Worm (Caenorhabditis elegans) whole organism, midembryonic: ENCODE measurements around the gene F37B4.15.

Experiments
- T22C8.4 ChIP-seq: fragments of 200-800 bp; sonication (Bioruptor generic); IDR thresholded peaks from 2 replicates; pipeline ENCODE4 v1.3.6; 2022; ENCODE audit warnings: missing genetic modification characterization, missing compliant biosample characterization
- cog-1 ChIP-seq: sonication (generic microtip); optimal IDR thresholded peaks from 2 replicates; lab custom pipeline; 2016; ENCODE audit warnings: missing genetic modification characterization, missing compliant biosample characterization
- flt-1 ChIP-seq: fragments of 200-800 bp; sonication (Bioruptor generic); IDR thresholded peaks from 2 replicates; pipeline ENCODE4 v1.3.6; 2022; ENCODE audit warnings: missing genetic modification characterization, missing compliant biosample characterization
- klf-2 ChIP-seq: fragments of 200-800 bp; sonication (Bioruptor generic); conservative IDR thresholded peaks from 2 replicates; pipeline ENCODE4 v1.3.6; 2022; ENCODE audit warnings: missing genetic modification reagents, missing genetic modification characterization, missing compliant biosample characterization
- med-1 ChIP-seq: sonication (generic microtip); optimal IDR thresholded peaks from 2 replicates; lab custom pipeline; 2017; ENCODE audit warnings: missing genetic modification characterization, mild to moderate bottlenecking, missing compliant biosample characterization, antibody characterized with exemption, missing genetic modification reagents; ENCODE audit not compliant: insufficient read depth
- ref-1 ChIP-seq: fragments of 200-800 bp; sonication (Bioruptor generic); conservative IDR thresholded peaks from 2 replicates; pipeline ENCODE4 v1.3.6; 2022; ENCODE audit warnings: missing genetic modification reagents, missing genetic modification characterization, missing compliant biosample characterization
- tab-1 ChIP-seq: fragments of 200-800 bp; sonication (Bioruptor generic); IDR thresholded peaks from 2 replicates; pipeline ENCODE4 v1.3.6; 2022; ENCODE audit warnings: missing genetic modification characterization, missing compliant biosample characterization
- ztf-23 ChIP-seq: fragments of 200-800 bp; sonication (Bioruptor generic); IDR thresholded peaks from 2 replicates; pipeline ENCODE4 v1.3.6; 2022; ENCODE audit warnings: missing genetic modification reagents, missing genetic modification characterization, missing compliant biosample characterization
- ztf-29 ChIP-seq: fragments of 200-800 bp; sonication (Bioruptor generic); IDR thresholded peaks from 2 replicates; pipeline ENCODE4 v1.3.6; 2022; ENCODE audit warnings: missing genetic modification reagents, missing genetic modification characterization, missing compliant biosample characterization

Gene F37B4.15

ce11 chrV:2880356-2880755 lies 11.7 kb upstream of the F37B4.15 start:
- no peak for TF ChIP-seq T22C8.4 (GFP tag; lab: Robert Waterston, UW)
- TF ChIP-seq ref-1 (GFP tag; lab: Robert Waterston, UW), result no peak
- TF ChIP-seq ztf-23 (GFP tag; lab: Robert Waterston, UW), result no peak
- no peak for TF ChIP-seq ztf-29

ce11 chrV:2881016-2881415 lies 11.0 kb upstream of the F37B4.15 start, which contains the start of gene ifc-1:
Gene ifc-1, plus strand, starts transcription at chrV:2881393.
- TF ChIP-seq flt-1 (GFP tag; lab: Robert Waterston, UW), result no peak
- TF ChIP-seq ztf-23 (GFP tag; lab: Robert Waterston, UW), result no peak
- no peak for TF ChIP-seq T22C8.4 (GFP tag; lab: Robert Waterston, UW)

ce11 chrV:2881565-2881964 lies 10.5 kb upstream of the F37B4.15 start:
- TF ChIP-seq ztf-23 (GFP tag; lab: Robert Waterston, UW), result no peak
- no peak for TF ChIP-seq tab-1
- TF ChIP-seq flt-1 (GFP tag; lab: Robert Waterston, UW), result no peak
- TF ChIP-seq klf-2 (GFP tag; lab: Robert Waterston, UW), result no peak
- no peak for TF ChIP-seq cog-1 (tag; lab: Kevin White, UChicago)
- TF ChIP-seq med-1 (GFP tag; lab: Kevin White, UChicago), result no peak
- TF ChIP-seq ztf-29, result no peak
- TF ChIP-seq T22C8.4 (GFP tag; lab: Robert Waterston, UW), result no peak
- TF ChIP-seq ref-1 (GFP tag; lab: Robert Waterston, UW), result no peak

DNA sequence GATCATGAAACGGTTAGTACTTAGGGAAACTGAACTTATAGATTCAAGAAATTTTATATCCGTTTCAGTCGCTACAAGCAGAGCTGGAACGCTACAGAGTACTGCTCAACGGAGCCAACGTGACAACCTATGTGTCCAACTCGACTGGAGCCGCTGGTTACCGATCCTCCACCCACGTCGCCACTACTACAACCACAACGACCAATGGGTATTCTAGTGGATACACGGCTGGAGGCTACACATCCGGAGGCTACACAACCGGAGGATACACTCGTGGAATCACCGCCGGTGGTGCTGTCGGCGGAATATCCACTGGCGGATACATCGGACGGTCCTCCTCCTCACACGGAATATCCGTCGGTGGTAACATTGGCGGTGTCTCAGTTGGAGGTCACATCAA lies 8.9 kb upstream of the F37B4.15 start:
- TF ChIP-seq flt-1 (GFP tag; lab: Robert Waterston, UW), result no peak
- no peak for TF ChIP-seq T22C8.4 (GFP tag; lab: Robert Waterston, UW)
- TF ChIP-seq ref-1 (GFP tag; lab: Robert Waterston, UW), result no peak
- TF ChIP-seq tab-1, result no peak
- TF ChIP-seq ztf-23 (GFP tag; lab: Robert Waterston, UW), result no peak
- no peak for TF ChIP-seq ztf-29
- no peak for TF ChIP-seq klf-2 (GFP tag; lab: Robert Waterston, UW)
- no peak for TF ChIP-seq med-1 (GFP tag; lab: Kevin White, UChicago)
- no peak for TF ChIP-seq cog-1 (tag; lab: Kevin White, UChicago)

ce11 chrV:2884411-2884810 lies 7.6 kb upstream of the F37B4.15 start, which contains the start of gene sre-24:
Gene sre-24, plus strand, starts transcription at chrV:2884711.
- TF ChIP-seq ztf-23 (GFP tag; lab: Robert Waterston, UW) (no peak), T22C8.4 (GFP tag; lab: Robert Waterston, UW) (no peak), ztf-29 (no peak), tab-1 (no peak), cog-1 (tag; lab: Kevin White, UChicago) (no peak), klf-2 (GFP tag; lab: Robert Waterston, UW) (no peak), flt-1 (GFP tag; lab: Robert Waterston, UW) (no peak), ref-1 (GFP tag; lab: Robert Waterston, UW) (no peak), med-1 (GFP tag; lab: Kevin White, UChicago) (no peak)

DNA sequence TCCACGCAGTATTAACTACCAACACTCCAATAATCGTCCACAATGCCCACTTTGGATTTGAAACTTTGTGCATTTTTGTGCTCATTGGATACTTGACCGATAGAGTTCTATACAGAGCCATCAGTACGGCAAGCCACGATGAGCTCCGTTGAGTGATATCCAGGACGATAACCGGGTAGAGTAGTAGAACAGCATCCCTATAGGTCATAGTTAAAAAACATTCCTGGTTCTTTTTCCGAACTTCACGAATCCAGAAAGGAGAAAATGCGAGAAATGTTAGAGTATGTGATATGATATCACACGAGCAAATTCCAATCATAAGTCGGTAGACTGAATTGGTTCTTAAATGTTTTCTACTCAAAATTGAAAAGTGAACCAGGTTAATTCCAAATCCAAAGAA lies 3.8 kb upstream of the F37B4.15 start:
- no peak for TF ChIP-seq ztf-29
- TF ChIP-seq ztf-23 (GFP tag; lab: Robert Waterston, UW), result no peak
- no peak for TF ChIP-seq med-1 (GFP tag; lab: Kevin White, UChicago)
- TF ChIP-seq klf-2 (GFP tag; lab: Robert Waterston, UW), result no peak
- TF ChIP-seq flt-1 (GFP tag; lab: Robert Waterston, UW), result no peak
- no peak for TF ChIP-seq cog-1 (tag; lab: Kevin White, UChicago)

DNA sequence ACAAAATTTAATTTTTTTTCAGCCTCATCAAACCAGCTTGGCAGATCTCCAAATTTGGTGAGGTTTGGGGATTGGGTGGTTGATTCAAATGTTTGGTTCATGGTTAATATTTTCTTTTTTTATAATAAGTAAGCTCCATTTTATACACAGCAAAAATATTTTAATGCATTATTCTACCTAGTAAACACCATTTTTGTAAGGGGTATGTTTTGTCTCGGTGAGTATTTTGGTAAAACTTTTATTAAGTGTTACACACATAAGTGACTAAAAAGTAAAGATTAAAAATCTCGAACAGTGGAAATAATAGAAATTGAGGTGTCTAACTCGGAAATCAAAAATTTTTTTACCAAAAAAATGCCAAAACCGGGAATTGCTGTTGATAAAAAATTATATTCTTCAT lies 3.3 kb upstream of the F37B4.15 start, which contains the start of gene srw-4:
Gene srw-4 (minus strand): TSS at position 101 of the 400 bp plus-strand sequence.
- no peak for TF ChIP-seq klf-2 (GFP tag; lab: Robert Waterston, UW)
- no peak for TF ChIP-seq cog-1 (tag; lab: Kevin White, UChicago)
- TF ChIP-seq T22C8.4 (GFP tag; lab: Robert Waterston, UW), result no peak
- no peak for TF ChIP-seq tab-1
- TF ChIP-seq ztf-29, result no peak
- TF ChIP-seq med-1 (GFP tag; lab: Kevin White, UChicago), result no peak

DNA sequence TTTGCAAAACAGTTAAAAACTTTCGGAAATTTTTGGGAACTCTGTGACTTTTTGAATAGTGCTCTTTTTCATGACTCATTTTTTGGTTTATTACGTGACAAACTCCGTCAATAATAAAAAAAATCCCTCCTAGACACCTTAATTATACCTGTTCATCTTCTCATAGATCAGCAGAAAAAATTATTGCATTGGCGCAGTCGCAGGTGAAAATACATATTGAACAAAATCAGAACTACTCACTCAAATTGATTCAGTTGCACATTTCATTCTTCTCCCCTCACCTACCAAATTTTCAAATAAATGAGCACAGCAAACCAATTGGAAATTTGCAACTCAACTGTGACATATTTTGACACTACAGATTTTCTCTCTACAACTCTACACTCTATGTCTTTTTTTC lies 949 bp downstream of the F37B4.15 start, which contains the start of gene srh-127:
Gene srh-127 (plus strand): TSS at position 301 of the 400 bp plus-strand sequence.
- TF ChIP-seq klf-2 (GFP tag; lab: Robert Waterston, UW), result no peak
- TF ChIP-seq T22C8.4 (GFP tag; lab: Robert Waterston, UW), result no peak
- TF ChIP-seq ztf-29, result no peak
- no peak for TF ChIP-seq ztf-23 (GFP tag; lab: Robert Waterston, UW)
- TF ChIP-seq tab-1, result no peak
- TF ChIP-seq med-1 (GFP tag; lab: Kevin White, UChicago), result no peak
- TF ChIP-seq flt-1 (GFP tag; lab: Robert Waterston, UW), result no peak
- no peak for TF ChIP-seq ref-1 (GFP tag; lab: Robert Waterston, UW)

DNA sequence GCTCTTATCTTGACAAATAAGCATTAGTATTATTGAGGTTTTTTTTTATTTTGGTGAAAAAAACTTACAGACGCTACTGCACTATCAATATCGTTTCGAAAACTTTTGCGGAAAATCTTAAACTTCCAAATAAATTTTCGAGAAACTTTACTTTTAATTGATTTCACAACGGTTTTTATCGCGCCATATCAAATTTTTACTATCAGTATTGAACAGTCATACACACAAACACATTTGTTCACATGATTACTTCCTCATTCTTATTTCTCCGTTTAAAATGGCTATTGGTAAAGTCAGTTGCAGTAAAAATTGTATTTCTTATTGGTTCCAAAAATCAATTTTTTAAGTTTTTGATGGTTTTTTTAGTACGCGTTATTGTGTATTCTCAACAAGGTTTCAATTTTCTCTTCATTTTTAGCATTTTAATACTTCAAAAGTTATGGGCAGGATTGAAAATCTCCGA lies 4.2 kb downstream of the F37B4.15 start, which contains the start of gene pals-32:
Gene pals-32 (plus strand): TSS at position 413 of the 463 bp plus-strand sequence.
- TF ChIP-seq T22C8.4 (GFP tag; lab: Robert Waterston, UW) (no peak), ref-1 (GFP tag; lab: Robert Waterston, UW) (no peak), klf-2 (GFP tag; lab: Robert Waterston, UW) (no peak), ztf-29 (no peak), flt-1 (GFP tag; lab: Robert Waterston, UW) (no peak), med-1 (GFP tag; lab: Kevin White, UChicago) (no peak), tab-1 (no peak), cog-1 (tag; lab: Kevin White, UChicago) (no peak), ztf-23 (GFP tag; lab: Robert Waterston, UW) (no peak)

DNA sequence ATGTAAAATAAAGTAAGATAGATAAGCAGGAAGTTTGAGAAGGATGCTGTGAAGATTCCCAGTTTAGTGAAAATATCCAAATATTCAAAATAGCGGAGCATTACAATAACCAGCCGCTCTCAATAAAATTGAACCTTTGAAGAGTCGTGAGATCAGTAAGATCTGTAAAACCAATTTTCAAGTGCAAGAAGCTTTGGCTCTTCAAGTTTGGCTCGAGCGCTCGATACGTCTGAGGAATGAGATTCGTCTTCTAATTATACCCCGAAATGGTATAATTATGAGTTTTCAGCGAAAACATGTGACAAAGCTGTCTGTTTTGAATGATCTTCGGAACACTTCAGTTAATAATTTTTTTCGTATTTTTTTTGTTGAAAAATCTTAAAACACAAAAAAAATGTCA lies 7.8 kb downstream of the F37B4.15 start, which contains the start of gene str-46:
Gene str-46 (minus strand): TSS at position 101 of the 400 bp plus-strand sequence.
- TF ChIP-seq ref-1 (GFP tag; lab: Robert Waterston, UW) (no peak), tab-1 (no peak), ztf-29 (no peak), ztf-23 (GFP tag; lab: Robert Waterston, UW) (no peak), flt-1 (GFP tag; lab: Robert Waterston, UW) (no peak), T22C8.4 (GFP tag; lab: Robert Waterston, UW) (no peak), med-1 (GFP tag; lab: Kevin White, UChicago) (no peak), cog-1 (tag; lab: Kevin White, UChicago) (no peak)
